Worm (Caenorhabditis elegans) whole organism, L2 larva: ENCODE results near the gene cyn-11.

Source experiments
- C34F6.9 ChIP-seq: fragments of 150-350 bp; optimal IDR thresholded peaks from 2 replicates; lab custom pipeline; 2014; ENCODE audit warnings: missing biosample characterization, missing genetic modification characterization
- F13H6.1 ChIP-seq: sonication (generic microtip); optimal IDR thresholded peaks from 2 replicates; lab custom pipeline; 2016; ENCODE audit warnings: missing genetic modification characterization, missing compliant biosample characterization
- R02D3.7 ChIP-seq: fragments of 150-350 bp; optimal IDR thresholded peaks from 2 replicates; lab custom pipeline; 2014; ENCODE audit warnings: missing biosample characterization, missing genetic modification characterization
- Y55F3AM.14 ChIP-seq: fragments of 200-800 bp; sonication (Bioruptor generic); optimal IDR thresholded peaks from 2 replicates; lab custom pipeline; 2018; ENCODE audit warnings: mild to moderate bottlenecking, missing genetic modification characterization, missing compliant biosample characterization
- ZK546.5 ChIP-seq: sonication (generic microtip); optimal IDR thresholded peaks from 2 replicates; lab custom pipeline; 2017; ENCODE audit warnings: missing biosample characterization, missing genetic modification characterization
- alr-1 ChIP-seq: fragments of 150-350 bp; optimal IDR thresholded peaks from 2 replicates; lab custom pipeline; 2014; ENCODE audit warnings: missing biosample characterization, missing genetic modification characterization
- aly-2 ChIP-seq: fragments of 150-350 bp; optimal IDR thresholded peaks from 2 replicates; lab custom pipeline; 2014; ENCODE audit warnings: missing biosample characterization, missing genetic modification characterization
- ama-1 ChIP-seq: fragments of 150-350 bp; optimal IDR thresholded peaks from 2 replicates; lab custom pipeline; 2018; ENCODE audit warnings: inconsistent platforms
- blmp-1 ChIP-seq: sonication (generic microtip); optimal IDR thresholded peaks from 2 replicates; lab custom pipeline; 2017; ENCODE audit warnings: missing genetic modification characterization, mild to moderate bottlenecking, missing compliant biosample characterization, antibody characterized with exemption, moderate library complexity; ENCODE audit not compliant: insufficient read depth
- ceh-16 ChIP-seq: fragments of 150-350 bp; optimal IDR thresholded peaks from 2 replicates; lab custom pipeline; 2014; ENCODE audit warnings: missing biosample characterization, missing genetic modification characterization
- ceh-82 ChIP-seq: fragments of 150-350 bp; optimal IDR thresholded peaks from 2 replicates; lab custom pipeline; 2014; ENCODE audit warnings: missing biosample characterization, missing genetic modification characterization
- crh-2 ChIP-seq: sonication (generic microtip); optimal IDR thresholded peaks from 2 replicates; lab custom pipeline; 2017; ENCODE audit warnings: missing biosample characterization, missing genetic modification characterization
- dmd-4 ChIP-seq: sonication (generic microtip); optimal IDR thresholded peaks from 2 replicates; lab custom pipeline; 2017; ENCODE audit warnings: missing biosample characterization, missing genetic modification characterization
- egl-27 ChIP-seq: sonication (generic microtip); optimal IDR thresholded peaks from 3 replicates; lab custom pipeline; 2017; ENCODE audit warnings: missing biosample characterization, missing genetic modification reagents, missing genetic modification characterization
- elt-1 ChIP-seq: fragments of 150-350 bp; optimal IDR thresholded peaks from 2 replicates; lab custom pipeline; 2014; ENCODE audit warnings: missing biosample characterization, missing genetic modification characterization
- elt-3 ChIP-seq: sonication (generic microtip); optimal IDR thresholded peaks from 2 replicates; lab custom pipeline; 2017; ENCODE audit warnings: missing biosample characterization, missing genetic modification characterization
- fos-1 ChIP-seq: fragments of 150-350 bp; optimal IDR thresholded peaks from 2 replicates; lab custom pipeline; 2014; ENCODE audit warnings: missing biosample characterization, missing genetic modification characterization
- gmeb-1 ChIP-seq: fragments of 150-350 bp; optimal IDR thresholded peaks from 2 replicates; lab custom pipeline; 2014; ENCODE audit warnings: missing biosample characterization, missing genetic modification characterization
- lin-11 ChIP-seq: fragments of 150-350 bp; sonication (generic microtip); optimal IDR thresholded peaks from 2 replicates; lab custom pipeline; 2014; ENCODE audit warnings: missing biosample characterization, missing genetic modification characterization, inconsistent platforms, mixed read lengths
- lin-13 ChIP-seq: fragments of 150-350 bp; optimal IDR thresholded peaks from 2 replicates; lab custom pipeline; 2014; ENCODE audit warnings: missing biosample characterization, missing genetic modification reagents, missing genetic modification characterization
- lin-39 ChIP-seq: fragments of 150-350 bp; optimal IDR thresholded peaks from 2 replicates; lab custom pipeline; 2014; ENCODE audit warnings: missing biosample characterization, missing genetic modification reagents, missing genetic modification characterization
- lsy-2 ChIP-seq, 2 experiments: fragments of 150-350 bp in 1 of 2; sonication (generic microtip) in 1 of 2; optimal IDR thresholded peaks; 2 replicates each; lab custom pipeline; 2014 to 2017; ENCODE audit warnings: missing biosample characterization in 2 of 2, missing genetic modification characterization in 2 of 2
- mab-5 ChIP-seq: fragments of 150-350 bp; optimal IDR thresholded peaks from 2 replicates; lab custom pipeline; 2014; ENCODE audit warnings: missing biosample characterization, missing genetic modification characterization
- mbf-1 ChIP-seq: sonication (generic microtip); optimal IDR thresholded peaks from 2 replicates; lab custom pipeline; 2017; ENCODE audit warnings: missing biosample characterization, missing genetic modification characterization
- mdl-1 ChIP-seq, 2 experiments: fragments of 150-350 bp in 1 of 2; sonication (generic microtip) in 1 of 2; optimal IDR thresholded peaks; 2 replicates each; lab custom pipeline; 2017; ENCODE audit warnings: missing biosample characterization in 2 of 2, missing genetic modification characterization in 2 of 2
- nhr-10 ChIP-seq: sonication (generic microtip); optimal IDR thresholded peaks from 2 replicates; lab custom pipeline; 2017; ENCODE audit warnings: missing biosample characterization, missing genetic modification characterization
- nhr-11 ChIP-seq: fragments of 150-350 bp; optimal IDR thresholded peaks from 2 replicates; lab custom pipeline; 2014; ENCODE audit warnings: missing biosample characterization, missing genetic modification characterization
- nhr-12 ChIP-seq: fragments of 150-350 bp; optimal IDR thresholded peaks from 2 replicates; lab custom pipeline; 2014; ENCODE audit warnings: missing biosample characterization, missing genetic modification characterization
- nhr-129 ChIP-seq: fragments of 150-350 bp; optimal IDR thresholded peaks from 2 replicates; lab custom pipeline; 2014; ENCODE audit warnings: missing biosample characterization, missing genetic modification characterization
- nhr-21 ChIP-seq: fragments of 150-350 bp; optimal IDR thresholded peaks from 2 replicates; lab custom pipeline; 2014; ENCODE audit warnings: missing biosample characterization, missing genetic modification characterization
- nhr-23 ChIP-seq: fragments of 150-350 bp; optimal IDR thresholded peaks from 2 replicates; lab custom pipeline; 2014; ENCODE audit warnings: missing biosample characterization, missing genetic modification reagents, missing genetic modification characterization
- nhr-237 ChIP-seq: fragments of 150-350 bp; optimal IDR thresholded peaks from 2 replicates; lab custom pipeline; 2014; ENCODE audit warnings: missing biosample characterization, missing genetic modification characterization
- nhr-25 ChIP-seq: fragments of 150-350 bp; sonication (generic microtip); optimal IDR thresholded peaks from 3 replicates; lab custom pipeline; 2014; ENCODE audit warnings: missing biosample characterization, missing genetic modification characterization
- nhr-6 ChIP-seq: fragments of 150-350 bp; optimal IDR thresholded peaks from 2 replicates; lab custom pipeline; 2014; ENCODE audit warnings: missing biosample characterization, missing genetic modification characterization
- nhr-77 ChIP-seq: fragments of 150-350 bp; optimal IDR thresholded peaks from 2 replicates; lab custom pipeline; 2014; ENCODE audit warnings: missing biosample characterization, missing genetic modification characterization
- peb-1 ChIP-seq: fragments of 150-350 bp; optimal IDR thresholded peaks from 2 replicates; lab custom pipeline; 2014; ENCODE audit warnings: missing biosample characterization, missing genetic modification characterization
- sem-4 ChIP-seq: fragments of 150-350 bp; optimal IDR thresholded peaks from 2 replicates; lab custom pipeline; 2014; ENCODE audit warnings: missing biosample characterization, missing genetic modification reagents, missing genetic modification characterization
- skn-1 ChIP-seq: sonication (generic microtip); optimal IDR thresholded peaks from 2 replicates; lab custom pipeline; 2017; ENCODE audit warnings: missing biosample characterization, missing genetic modification characterization
- sma-3 ChIP-seq: sonication (generic microtip); optimal IDR thresholded peaks from 2 replicates; lab custom pipeline; 2016; ENCODE audit warnings: missing genetic modification reagents, missing genetic modification characterization, missing compliant biosample characterization
- sma-9 ChIP-seq, 2 experiments: fragments of 150-350 bp in 1 of 2; sonication (generic microtip) in 1 of 2; optimal IDR thresholded peaks; 2 replicates each; lab custom pipeline; 2014 to 2016; ENCODE audit warnings: missing genetic modification characterization in 2 of 2, mild to moderate bottlenecking in 1 of 2, missing biosample characterization in 1 of 2, missing compliant biosample characterization in 1 of 2, missing genetic modification reagents in 1 of 2, moderate library complexity in 1 of 2
- snpc-4 ChIP-seq: fragments of 150-350 bp; optimal IDR thresholded peaks from 2 replicates; lab custom pipeline; 2014; ENCODE audit warnings: missing biosample characterization, missing genetic modification characterization
- unc-39 ChIP-seq: fragments of 150-350 bp; optimal IDR thresholded peaks from 2 replicates; lab custom pipeline; 2014; ENCODE audit warnings: missing biosample characterization, missing genetic modification characterization
- unc-55 ChIP-seq: fragments of 150-350 bp; sonication (generic microtip); optimal IDR thresholded peaks from 3 replicates; lab custom pipeline; 2014; ENCODE audit warnings: missing biosample characterization, missing genetic modification reagents, missing genetic modification characterization
- unc-62 ChIP-seq: fragments of 150-350 bp; optimal IDR thresholded peaks from 2 replicates; lab custom pipeline; 2014; ENCODE audit warnings: missing biosample characterization, missing genetic modification reagents, missing genetic modification characterization
- zag-1 ChIP-seq: fragments of 150-350 bp; optimal IDR thresholded peaks from 2 replicates; lab custom pipeline; 2014; ENCODE audit warnings: missing biosample characterization, missing genetic modification characterization
- ztf-1 ChIP-seq: fragments of 200-800 bp; sonication (Bioruptor generic); conservative IDR thresholded peaks from 2 replicates; pipeline ENCODE4 v1.3.6; 2022; ENCODE audit warnings: missing genetic modification characterization, missing compliant biosample characterization
- ztf-11 ChIP-seq: sonication (generic microtip); optimal IDR thresholded peaks from 2 replicates; lab custom pipeline; 2017; ENCODE audit warnings: missing biosample characterization, missing genetic modification characterization
- ztf-4 ChIP-seq: fragments of 150-350 bp; optimal IDR thresholded peaks from 2 replicates; lab custom pipeline; 2014; ENCODE audit warnings: missing biosample characterization, missing genetic modification characterization

Gene cyn-11

ce11 chrII:8716231-8716878, at the start of gene cyn-11, which contains the start of gene T01B7.5:
cyn-11 (minus strand) TSS chrII:8716281.
T01B7.5 (plus strand) TSS chrII:8716828.
- TF ChIP-seq sma-3 (GFP tag; lab: Kevin White, UChicago) (no peak), nhr-21 (tag; lab: Kevin White, UChicago) (no peak), nhr-129 (peak; percentile 21), C34F6.9 (tag; lab: Kevin White, UChicago) (peak; percentile 33), crh-2 (tag; lab: Kevin White, UChicago) (peak; percentile 34), mab-5 (no peak), elt-1 (tag; lab: Kevin White, UChicago) (no peak), lin-11 (tag; lab: Kevin White, UChicago) (peak; percentile 4), zag-1 (no peak), sma-9 (GFP tag; optimal IDR thresholded peaks at IDR 0.05; lab: Kevin White, UChicago) (peak; percentile 35), sma-9 (tag; optimal IDR thresholded peaks at IDR 0.05; lab: Kevin White, UChicago) (no peak), gmeb-1 (tag; lab: Kevin White, UChicago) (peak; percentile 9), sem-4 (tag; lab: Kevin White, UChicago) (peak; percentile 7), lsy-2 (tag; optimal IDR thresholded peaks at IDR 0.05; lab: Kevin White, UChicago) (peak in 1 of 2 experiments; percentile 50)

ce11 chrII:8765131-8765530, 49.0 kb upstream of the cyn-11 start:
- TF ChIP-seq aly-2 = no peak
- TF ChIP-seq nhr-23 (tag; lab: Kevin White, UChicago) = no peak
- no peak for TF ChIP-seq skn-1 (tag; lab: Kevin White, UChicago)
- TF ChIP-seq dmd-4 (tag; lab: Kevin White, UChicago) = no peak
- TF ChIP-seq ZK546.5 (tag; lab: Kevin White, UChicago) = no peak
- peak; percentile 35 to 69 for TF ChIP-seq mdl-1 (tag; optimal IDR thresholded peaks at IDR 0.05; lab: Kevin White, UChicago)
- TF ChIP-seq lin-13 (GFP tag; lab: Kevin White, UChicago) = no peak
- no peak for TF ChIP-seq nhr-237 (tag; lab: Kevin White, UChicago)
- no peak for TF ChIP-seq R02D3.7 (tag; lab: Kevin White, UChicago)
- no peak for TF ChIP-seq ztf-11 (tag; lab: Kevin White, UChicago)
- no peak for TF ChIP-seq nhr-12
- no peak for TF ChIP-seq crh-2 (tag; lab: Kevin White, UChicago)
- TF ChIP-seq sma-3 (GFP tag; lab: Kevin White, UChicago) = peak; percentile 90
- TF ChIP-seq alr-1 (tag; lab: Kevin White, UChicago) = no peak
- no peak for TF ChIP-seq elt-3 (tag; lab: Kevin White, UChicago)
- TF ChIP-seq ztf-1 (GFP tag; lab: Robert Waterston, UW) = no peak
- no peak for TF ChIP-seq egl-27 (tag; lab: Kevin White, UChicago)
- TF ChIP-seq ztf-4 (tag; lab: Kevin White, UChicago) = no peak
- peak; percentile 70 for TF ChIP-seq nhr-25 (tag; lab: Kevin White, UChicago)
- TF ChIP-seq zag-1 = no peak
- TF ChIP-seq snpc-4 = no peak
- TF ChIP-seq F13H6.1 (tag; lab: Kevin White, UChicago) = no peak
- TF ChIP-seq lin-11 (tag; lab: Kevin White, UChicago) = no peak
- TF ChIP-seq elt-1 (tag; lab: Kevin White, UChicago) = no peak
- TF ChIP-seq lin-39 (tag; lab: Kevin White, UChicago) = no peak
- TF ChIP-seq peb-1 = no peak
- TF ChIP-seq mbf-1 = no peak
- TF ChIP-seq mab-5 = no peak
- no peak for TF ChIP-seq nhr-10
- TF ChIP-seq ama-1 (lab: Kevin White, UChicago) = no peak
- peak; percentile 96 for TF ChIP-seq sma-9 (GFP tag; optimal IDR thresholded peaks at IDR 0.05; lab: Kevin White, UChicago)
- TF ChIP-seq sma-9 (tag; optimal IDR thresholded peaks at IDR 0.05; lab: Kevin White, UChicago) = no peak
- peak; percentile 3 for TF ChIP-seq fos-1 (tag; lab: Kevin White, UChicago)
- peak; percentile 2 for TF ChIP-seq nhr-129
- TF ChIP-seq unc-62 = no peak
- no peak for TF ChIP-seq ceh-16 (tag; lab: Kevin White, UChicago)
- TF ChIP-seq blmp-1 (tag; lab: Kevin White, UChicago) = peak; percentile 42
- TF ChIP-seq gmeb-1 (tag; lab: Kevin White, UChicago) = no peak
- TF ChIP-seq nhr-21 (tag; lab: Kevin White, UChicago) = peak; percentile 31
- TF ChIP-seq unc-39 (tag; lab: Kevin White, UChicago) = no peak
- TF ChIP-seq nhr-77 (tag; lab: Kevin White, UChicago) = no peak
- TF ChIP-seq lsy-2 (tag; optimal IDR thresholded peaks at IDR 0.05; lab: Kevin White, UChicago) = no peak
- no peak for TF ChIP-seq C34F6.9 (tag; lab: Kevin White, UChicago)
- TF ChIP-seq nhr-6 (tag; lab: Kevin White, UChicago) = no peak
- TF ChIP-seq nhr-11 (tag; lab: Kevin White, UChicago) = no peak
- TF ChIP-seq unc-55 (GFP tag; lab: Kevin White, UChicago) = no peak
- TF ChIP-seq ceh-82 (tag; lab: Kevin White, UChicago) = no peak
- TF ChIP-seq Y55F3AM.14 (GFP tag; lab: Kevin White, UChicago) = no peak
- no peak for TF ChIP-seq sem-4 (tag; lab: Kevin White, UChicago)
